Worm (Caenorhabditis elegans) whole organism, late embryonic: ENCODE results near the gene F28B12.1.

Experiments used
- C08G9.2 ChIP-seq: sonication (generic microtip); optimal IDR thresholded peaks from 2 replicates; lab custom pipeline; 2016; ENCODE audit warnings: mild to moderate bottlenecking, missing genetic modification characterization, moderate library complexity, missing compliant biosample characterization
- K02D7.2 ChIP-seq: sonication (generic microtip); optimal IDR thresholded peaks from 2 replicates; lab custom pipeline; 2017; ENCODE audit warnings: mild to moderate bottlenecking, missing genetic modification characterization, missing compliant biosample characterization
- K09A11.1 ChIP-seq: sonication (generic microtip); optimal IDR thresholded peaks from 2 replicates; lab custom pipeline; 2017; ENCODE audit warnings: antibody characterized with exemption, mild to moderate bottlenecking, missing genetic modification characterization, missing compliant biosample characterization; ENCODE audit not compliant: insufficient read depth
- Y22D7AL.16 ChIP-seq: sonication (generic microtip); optimal IDR thresholded peaks from 2 replicates; lab custom pipeline; 2016; ENCODE audit warnings: missing genetic modification characterization, missing compliant biosample characterization
- ama-1 ChIP-seq: fragments of 150-350 bp; optimal IDR thresholded peaks from 2 replicates; lab custom pipeline; 2014
- ceh-18 ChIP-seq: sonication (generic microtip); optimal IDR thresholded peaks from 2 replicates; lab custom pipeline; 2016; ENCODE audit warnings: missing genetic modification characterization, missing compliant biosample characterization
- ceh-2 ChIP-seq: sonication (generic microtip); optimal IDR thresholded peaks from 2 replicates; lab custom pipeline; 2016; ENCODE audit warnings: missing genotype, missing genetic modification characterization, missing compliant biosample characterization
- ceh-30 ChIP-seq: fragments of 150-350 bp; optimal IDR thresholded peaks from 2 replicates; lab custom pipeline; 2014; ENCODE audit warnings: missing biosample characterization, missing genetic modification characterization
- ceh-31 ChIP-seq: sonication (generic microtip); optimal IDR thresholded peaks from 2 replicates; lab custom pipeline; 2016; ENCODE audit warnings: missing genetic modification characterization, missing compliant biosample characterization
- ceh-34 ChIP-seq: sonication (generic microtip); optimal IDR thresholded peaks from 2 replicates; lab custom pipeline; 2016; ENCODE audit warnings: mild to moderate bottlenecking, missing genetic modification characterization, missing compliant biosample characterization
- ceh-45 ChIP-seq: fragments of 200-800 bp; sonication (Bioruptor generic); IDR thresholded peaks from 2 replicates; pipeline ENCODE4 v1.3.6; 2022; ENCODE audit warnings: missing genetic modification reagents, missing genetic modification characterization, missing compliant biosample characterization
- ceh-48 ChIP-seq: sonication (generic microtip); optimal IDR thresholded peaks from 2 replicates; lab custom pipeline; 2016; ENCODE audit warnings: missing genetic modification characterization, inconsistent platforms, missing compliant biosample characterization
- ceh-6 ChIP-seq: fragments of 200-800 bp; sonication (Bioruptor generic); optimal IDR thresholded peaks from 2 replicates; lab custom pipeline; 2018; ENCODE audit warnings: mild to moderate bottlenecking, missing genetic modification characterization, missing compliant biosample characterization
- dve-1 ChIP-seq: sonication (generic microtip); optimal IDR thresholded peaks from 2 replicates; lab custom pipeline; 2017; ENCODE audit warnings: antibody characterized with exemption, mild to moderate bottlenecking, missing genetic modification characterization, missing compliant biosample characterization
- elt-2 ChIP-seq: sonication (generic microtip); optimal IDR thresholded peaks from 2 replicates; lab custom pipeline; 2016; ENCODE audit warnings: missing genetic modification reagents, missing genetic modification characterization, missing compliant biosample characterization
- fax-1 ChIP-seq: sonication (generic microtip); optimal IDR thresholded peaks from 2 replicates; lab custom pipeline; 2016; ENCODE audit warnings: missing genotype, missing genetic modification characterization, missing compliant biosample characterization
- fkh-10 ChIP-seq: fragments of 150-350 bp; optimal IDR thresholded peaks from 2 replicates; lab custom pipeline; 2014; ENCODE audit warnings: missing biosample characterization, missing genetic modification reagents, missing genetic modification characterization
- hlh-13 ChIP-seq: fragments of 200-800 bp; sonication (Bioruptor generic); optimal IDR thresholded peaks from 2 replicates; lab custom pipeline; 2018; ENCODE audit warnings: mild to moderate bottlenecking, missing genetic modification characterization, missing compliant biosample characterization
- hlh-15 ChIP-seq: sonication (generic microtip); optimal IDR thresholded peaks from 2 replicates; lab custom pipeline; 2016; ENCODE audit warnings: missing genetic modification characterization, missing compliant biosample characterization
- hlh-30 ChIP-seq: sonication (generic microtip); optimal IDR thresholded peaks from 2 replicates; lab custom pipeline; 2017; ENCODE audit warnings: antibody characterized with exemption, missing genetic modification characterization, missing compliant biosample characterization; ENCODE audit not compliant: insufficient read depth
- hlh-8 ChIP-seq: sonication (generic microtip); optimal IDR thresholded peaks from 2 replicates; lab custom pipeline; 2016; ENCODE audit warnings: missing genotype, missing genetic modification characterization, missing compliant biosample characterization
- lin-11 ChIP-seq: fragments of 200-800 bp; sonication (Bioruptor generic); optimal IDR thresholded peaks from 2 replicates; lab custom pipeline; 2018; ENCODE audit warnings: mild to moderate bottlenecking, missing genetic modification characterization, missing compliant biosample characterization
- madf-2 ChIP-seq: sonication (generic microtip); optimal IDR thresholded peaks from 2 replicates; lab custom pipeline; 2017; ENCODE audit warnings: missing genetic modification characterization, missing compliant biosample characterization
- nhr-11 ChIP-seq: fragments of 150-350 bp; optimal IDR thresholded peaks from 2 replicates; lab custom pipeline; 2014; ENCODE audit warnings: missing biosample characterization, missing genetic modification characterization
- pag-3 ChIP-seq: sonication (generic microtip); optimal IDR thresholded peaks from 2 replicates; lab custom pipeline; 2016; ENCODE audit warnings: missing compliant biosample characterization, missing genetic modification characterization, borderline replicate concordance
- pat-9 ChIP-seq: fragments of 200-800 bp; sonication (Bioruptor generic); optimal IDR thresholded peaks from 2 replicates; lab custom pipeline; 2018; ENCODE audit warnings: mild to moderate bottlenecking, missing genetic modification characterization, moderate library complexity, missing compliant biosample characterization
- pax-1 ChIP-seq: fragments of 150-350 bp; optimal IDR thresholded peaks from 2 replicates; lab custom pipeline; 2014; ENCODE audit warnings: missing biosample characterization, missing genetic modification characterization
- pha-2 ChIP-seq: sonication (generic microtip); optimal IDR thresholded peaks from 2 replicates; lab custom pipeline; 2017; ENCODE audit warnings: mild to moderate bottlenecking, missing genetic modification characterization, missing compliant biosample characterization
- pha-4 ChIP-seq: fragments of 150-350 bp; optimal IDR thresholded peaks from 2 replicates; lab custom pipeline; 2018; ENCODE audit warnings: missing biosample characterization, missing genetic modification reagents, missing genetic modification characterization
- pqm-1 ChIP-seq: sonication (generic microtip); optimal IDR thresholded peaks from 2 replicates; lab custom pipeline; 2016; ENCODE audit warnings: missing genetic modification characterization, missing compliant biosample characterization
- pros-1 ChIP-seq: fragments of 150-350 bp; optimal IDR thresholded peaks from 2 replicates; lab custom pipeline; 2014; ENCODE audit warnings: missing biosample characterization, missing genetic modification reagents, missing genetic modification characterization
- ref-2 ChIP-seq: sonication (generic microtip); optimal IDR thresholded peaks from 2 replicates; lab custom pipeline; 2016; ENCODE audit warnings: missing genetic modification characterization, missing compliant biosample characterization
- sdc-2 ChIP-seq: sonication (generic microtip); optimal IDR thresholded peaks from 2 replicates; lab custom pipeline; 2016; ENCODE audit warnings: missing genotype, missing genetic modification characterization, missing compliant biosample characterization
- sox-4 ChIP-seq: sonication (generic microtip); optimal IDR thresholded peaks from 2 replicates; lab custom pipeline; 2017; ENCODE audit warnings: mild to moderate bottlenecking, missing genetic modification characterization, inconsistent platforms, missing compliant biosample characterization
- syd-9 ChIP-seq: sonication (generic microtip); optimal IDR thresholded peaks from 2 replicates; lab custom pipeline; 2016; ENCODE audit warnings: mild to moderate bottlenecking, missing genetic modification characterization, moderate library complexity, missing compliant biosample characterization
- tbx-7 ChIP-seq: sonication (generic microtip); optimal IDR thresholded peaks from 2 replicates; lab custom pipeline; 2016; ENCODE audit warnings: missing genotype, missing genetic modification characterization, missing compliant biosample characterization
- ttx-3 ChIP-seq: sonication (generic microtip); optimal IDR thresholded peaks from 2 replicates; lab custom pipeline; 2016; ENCODE audit warnings: missing genetic modification reagents, missing genetic modification characterization, missing compliant biosample characterization
- unc-42 ChIP-seq: sonication (generic microtip); optimal IDR thresholded peaks from 2 replicates; lab custom pipeline; 2016; ENCODE audit warnings: missing genotype, missing genetic modification characterization, missing compliant biosample characterization
- unc-86 ChIP-seq: sonication (generic microtip); optimal IDR thresholded peaks from 2 replicates; lab custom pipeline; 2016; ENCODE audit warnings: missing genetic modification characterization, missing compliant biosample characterization
- ztf-16 ChIP-seq: sonication (generic microtip); optimal IDR thresholded peaks from 2 replicates; lab custom pipeline; 2017; ENCODE audit warnings: missing genetic modification characterization, missing compliant biosample characterization

F28B12.1 gene

ce11 chrII:5956583-5956982, 13.9 kb downstream of the F28B12.1 start, which contains the start of gene casy-1:
Gene casy-1, minus strand, starts transcription at chrII:5956683.
- TF ChIP-seq ceh-34 (tag; lab: Kevin White, UChicago) (no peak), unc-86 (tag; lab: Kevin White, UChicago) (no peak), madf-2 (tag; lab: Kevin White, UChicago) (no peak), lin-11 (tag; lab: Kevin White, UChicago) (no peak), pax-1 (tag; lab: Kevin White, UChicago) (no peak), ceh-48 (no peak), ztf-16 (tag; lab: Kevin White, UChicago) (no peak), K09A11.1 (tag; lab: Kevin White, UChicago) (no peak), syd-9 (tag; lab: Kevin White, UChicago) (no peak), fax-1 (tag; lab: Kevin White, UChicago) (no peak), pha-4 (tag; lab: Kevin White, UChicago) (no peak), sox-4 (no peak), sdc-2 (tag; lab: Kevin White, UChicago) (no peak), ref-2 (tag; lab: Kevin White, UChicago) (no peak), ttx-3 (no peak), elt-2 (tag; lab: Kevin White, UChicago) (no peak), tbx-7 (no peak)

- TF ChIP-seq ceh-31 (no peak), ceh-45 (GFP tag; lab: Robert Waterston, UW) (no peak), pha-2 (tag; lab: Kevin White, UChicago) (no peak), hlh-15 (tag; lab: Kevin White, UChicago) (no peak)
- TF ChIP-seq, all 69 proteins: peak for 0
These were observed 15.2 kb downstream of the F28B12.1 start for ce11 chrII:5957803-5958367.

- TF ChIP-seq nhr-11 (tag; lab: Kevin White, UChicago), result no peak
- TF ChIP-seq unc-42 (tag; lab: Kevin White, UChicago), result peak; percentile 83
These were observed 16.9 kb downstream of the F28B12.1 start for ce11 chrII:5959575-5960119.

- TF ChIP-seq ceh-31 (no peak), pag-3 (tag; lab: Kevin White, UChicago) (no peak), ceh-18 (no peak), madf-2 (tag; lab: Kevin White, UChicago) (no peak), hlh-13 (GFP tag; lab: Kevin White, UChicago) (no peak), pros-1 (tag; lab: Kevin White, UChicago) (no peak)
These were observed 18.6 kb downstream of the F28B12.1 start, which contains the start of gene B0034.7 for ce11 chrII:5961317-5961716. Gene B0034.7, plus strand, starts transcription at chrII:5961617.

ce11 chrII:5962343-5962742, 19.6 kb downstream of the F28B12.1 start:
- TF ChIP-seq ceh-31, result peak; percentile 19
- TF ChIP-seq ama-1 (lab: Kevin White, UChicago), result no peak
- TF ChIP-seq unc-42 (tag; lab: Kevin White, UChicago), result peak; percentile 63
- peak; percentile 39 for TF ChIP-seq fkh-10 (GFP tag; lab: Kevin White, UChicago)
- peak; percentile 47 for TF ChIP-seq ceh-48
- no peak for TF ChIP-seq madf-2 (tag; lab: Kevin White, UChicago)
- no peak for TF ChIP-seq K02D7.2
- TF ChIP-seq unc-86 (tag; lab: Kevin White, UChicago), result no peak

- no peak for TF ChIP-seq C08G9.2
- no peak for TF ChIP-seq nhr-11 (tag; lab: Kevin White, UChicago)
- TF ChIP-seq elt-2 (tag; lab: Kevin White, UChicago), result no peak
- TF ChIP-seq dve-1, result no peak
- no peak for TF ChIP-seq tbx-7
- TF ChIP-seq fkh-10 (GFP tag; lab: Kevin White, UChicago), result no peak
- no peak for TF ChIP-seq pax-1 (tag; lab: Kevin White, UChicago)
- TF ChIP-seq hlh-30 (tag; lab: Kevin White, UChicago), result no peak
- TF ChIP-seq ceh-30, result no peak
- TF ChIP-seq ceh-2 (tag; lab: Kevin White, UChicago), result no peak
- TF ChIP-seq fax-1 (tag; lab: Kevin White, UChicago), result no peak
- TF ChIP-seq ceh-45 (GFP tag; lab: Robert Waterston, UW), result no peak
- no peak for TF ChIP-seq pat-9 (tag; lab: Kevin White, UChicago)
- no peak for TF ChIP-seq ceh-6 (GFP tag; lab: Kevin White, UChicago)
- no peak for TF ChIP-seq ceh-34 (tag; lab: Kevin White, UChicago)
- TF ChIP-seq K02D7.2, result no peak
- TF ChIP-seq pqm-1 (tag; lab: Kevin White, UChicago), result no peak
- no peak for TF ChIP-seq lin-11 (tag; lab: Kevin White, UChicago)
- no peak for TF ChIP-seq hlh-8 (tag; lab: Kevin White, UChicago)
- no peak for TF ChIP-seq Y22D7AL.16
These were observed 22.2 kb downstream of the F28B12.1 start for ce11 chrII:5964962-5965361.
